Worm (Caenorhabditis elegans) whole organism, late embryonic: ENCODE measurements around the gene cul-1.
A peak's percentile ranks its signal among the peaks of the same experiment; 100 is the strongest.

Experiments used
- C08G9.2 ChIP-seq: sonication (generic microtip); optimal IDR thresholded peaks from 2 replicates; lab custom pipeline; 2016; ENCODE audit warnings: mild to moderate bottlenecking, missing genetic modification characterization, moderate library complexity, missing compliant biosample characterization
- K02D7.2 ChIP-seq: sonication (generic microtip); optimal IDR thresholded peaks from 2 replicates; lab custom pipeline; 2017; ENCODE audit warnings: mild to moderate bottlenecking, missing genetic modification characterization, missing compliant biosample characterization
- T23F11.4 ChIP-seq: fragments of 200-800 bp; sonication (Bioruptor generic); optimal IDR thresholded peaks from 2 replicates; lab custom pipeline; 2018; ENCODE audit warnings: mild to moderate bottlenecking, missing genetic modification characterization, missing compliant biosample characterization
- Y22D7AL.16 ChIP-seq: sonication (generic microtip); optimal IDR thresholded peaks from 2 replicates; lab custom pipeline; 2016; ENCODE audit warnings: missing genetic modification characterization, missing compliant biosample characterization
- ahr-1 ChIP-seq: sonication (generic microtip); optimal IDR thresholded peaks from 2 replicates; lab custom pipeline; 2016; ENCODE audit warnings: missing genetic modification characterization, missing compliant biosample characterization
- ceh-14 ChIP-seq: sonication (generic microtip); optimal IDR thresholded peaks from 2 replicates; lab custom pipeline; 2016; ENCODE audit warnings: missing genotype, missing genetic modification characterization, missing compliant biosample characterization
- ceh-18 ChIP-seq: sonication (generic microtip); optimal IDR thresholded peaks from 2 replicates; lab custom pipeline; 2016; ENCODE audit warnings: missing genetic modification characterization, missing compliant biosample characterization
- ceh-19 ChIP-seq: fragments of 200-800 bp; sonication (Bioruptor generic); optimal IDR thresholded peaks from 2 replicates; lab custom pipeline; 2018; ENCODE audit warnings: mild to moderate bottlenecking, missing genetic modification characterization, missing compliant biosample characterization
- ceh-22 ChIP-seq: sonication (generic microtip); optimal IDR thresholded peaks from 2 replicates; lab custom pipeline; 2017; ENCODE audit warnings: missing biosample characterization, missing genetic modification characterization
- ceh-31 ChIP-seq: sonication (generic microtip); optimal IDR thresholded peaks from 2 replicates; lab custom pipeline; 2016; ENCODE audit warnings: missing genetic modification characterization, missing compliant biosample characterization
- ceh-34 ChIP-seq: sonication (generic microtip); optimal IDR thresholded peaks from 2 replicates; lab custom pipeline; 2016; ENCODE audit warnings: mild to moderate bottlenecking, missing genetic modification characterization, missing compliant biosample characterization
- ceh-45 ChIP-seq: fragments of 200-800 bp; sonication (Bioruptor generic); IDR thresholded peaks from 2 replicates; pipeline ENCODE4 v1.3.6; 2022; ENCODE audit warnings: missing genetic modification reagents, missing genetic modification characterization, missing compliant biosample characterization
- ceh-6 ChIP-seq: fragments of 200-800 bp; sonication (Bioruptor generic); optimal IDR thresholded peaks from 2 replicates; lab custom pipeline; 2018; ENCODE audit warnings: mild to moderate bottlenecking, missing genetic modification characterization, missing compliant biosample characterization
- ceh-9 ChIP-seq: sonication (generic microtip); optimal IDR thresholded peaks from 2 replicates; lab custom pipeline; 2016; ENCODE audit warnings: mild to moderate bottlenecking, missing genetic modification characterization, inconsistent platforms, missing compliant biosample characterization
- elt-2 ChIP-seq: sonication (generic microtip); optimal IDR thresholded peaks from 2 replicates; lab custom pipeline; 2016; ENCODE audit warnings: missing genetic modification reagents, missing genetic modification characterization, missing compliant biosample characterization
- elt-4 ChIP-seq: sonication (generic microtip); optimal IDR thresholded peaks from 2 replicates; lab custom pipeline; 2016; ENCODE audit warnings: missing genetic modification characterization, missing compliant biosample characterization
- gmeb-2 ChIP-seq: sonication (generic microtip); optimal IDR thresholded peaks from 2 replicates; lab custom pipeline; 2016; ENCODE audit warnings: missing genetic modification characterization, inconsistent platforms, missing compliant biosample characterization
- hlh-15 ChIP-seq: sonication (generic microtip); optimal IDR thresholded peaks from 2 replicates; lab custom pipeline; 2016; ENCODE audit warnings: missing genetic modification characterization, missing compliant biosample characterization
- hlh-30 ChIP-seq: sonication (generic microtip); optimal IDR thresholded peaks from 2 replicates; lab custom pipeline; 2017; ENCODE audit warnings: antibody characterized with exemption, missing genetic modification characterization, missing compliant biosample characterization; ENCODE audit not compliant: insufficient read depth
- hlh-6 ChIP-seq: sonication (generic microtip); optimal IDR thresholded peaks from 2 replicates; lab custom pipeline; 2016; ENCODE audit warnings: missing genotype, missing genetic modification characterization, missing compliant biosample characterization
- mec-3 ChIP-seq: sonication (generic microtip); optimal IDR thresholded peaks from 2 replicates; lab custom pipeline; 2016; ENCODE audit warnings: borderline replicate concordance, missing genetic modification characterization, missing compliant biosample characterization
- nfya-1 ChIP-seq: sonication (generic microtip); optimal IDR thresholded peaks from 2 replicates; lab custom pipeline; 2017; ENCODE audit warnings: missing genetic modification characterization, mild to moderate bottlenecking, missing compliant biosample characterization, antibody characterized with exemption, moderate library complexity
- odd-2 ChIP-seq: sonication (generic microtip); optimal IDR thresholded peaks from 2 replicates; lab custom pipeline; 2017; ENCODE audit warnings: antibody characterized with exemption, mild to moderate bottlenecking, missing genetic modification characterization, missing compliant biosample characterization
- pag-3 ChIP-seq: sonication (generic microtip); optimal IDR thresholded peaks from 2 replicates; lab custom pipeline; 2016; ENCODE audit warnings: missing compliant biosample characterization, missing genetic modification characterization, borderline replicate concordance
- pat-9 ChIP-seq: fragments of 200-800 bp; sonication (Bioruptor generic); optimal IDR thresholded peaks from 2 replicates; lab custom pipeline; 2018; ENCODE audit warnings: mild to moderate bottlenecking, missing genetic modification characterization, moderate library complexity, missing compliant biosample characterization
- pha-2 ChIP-seq: sonication (generic microtip); optimal IDR thresholded peaks from 2 replicates; lab custom pipeline; 2017; ENCODE audit warnings: mild to moderate bottlenecking, missing genetic modification characterization, missing compliant biosample characterization
- pha-4 ChIP-seq: fragments of 150-350 bp; optimal IDR thresholded peaks from 2 replicates; lab custom pipeline; 2018; ENCODE audit warnings: missing biosample characterization, missing genetic modification reagents, missing genetic modification characterization
- pros-1 ChIP-seq: fragments of 150-350 bp; optimal IDR thresholded peaks from 2 replicates; lab custom pipeline; 2014; ENCODE audit warnings: missing biosample characterization, missing genetic modification reagents, missing genetic modification characterization
- ref-2 ChIP-seq: sonication (generic microtip); optimal IDR thresholded peaks from 2 replicates; lab custom pipeline; 2016; ENCODE audit warnings: missing genetic modification characterization, missing compliant biosample characterization
- sdc-2 ChIP-seq: sonication (generic microtip); optimal IDR thresholded peaks from 2 replicates; lab custom pipeline; 2016; ENCODE audit warnings: missing genotype, missing genetic modification characterization, missing compliant biosample characterization
- sox-4 ChIP-seq: sonication (generic microtip); optimal IDR thresholded peaks from 2 replicates; lab custom pipeline; 2017; ENCODE audit warnings: mild to moderate bottlenecking, missing genetic modification characterization, inconsistent platforms, missing compliant biosample characterization
- syd-9 ChIP-seq: sonication (generic microtip); optimal IDR thresholded peaks from 2 replicates; lab custom pipeline; 2016; ENCODE audit warnings: mild to moderate bottlenecking, missing genetic modification characterization, moderate library complexity, missing compliant biosample characterization
- tbx-2 ChIP-seq: sonication (generic microtip); optimal IDR thresholded peaks from 2 replicates; lab custom pipeline; 2016; ENCODE audit warnings: missing genetic modification characterization, missing compliant biosample characterization
- ttx-3 ChIP-seq: sonication (generic microtip); optimal IDR thresholded peaks from 2 replicates; lab custom pipeline; 2016; ENCODE audit warnings: missing genetic modification reagents, missing genetic modification characterization, missing compliant biosample characterization
- unc-3 ChIP-seq, 2 experiments: fragments of 200-800 bp in 1 of 2; sonication (Bioruptor generic) in 1 of 2; sonication (generic microtip) in 1 of 2; conservative IDR thresholded peaks in 1 of 2; optimal IDR thresholded peaks in 1 of 2; 2 replicates each; pipeline versions ENCODE4 v1.3.6 to Lab custom; 2016 to 2022; ENCODE audit warnings: missing compliant biosample characterization in 2 of 2, missing genetic modification characterization in 2 of 2, missing genetic modification reagents in 1 of 2
- unc-42 ChIP-seq: sonication (generic microtip); optimal IDR thresholded peaks from 2 replicates; lab custom pipeline; 2016; ENCODE audit warnings: missing genotype, missing genetic modification characterization, missing compliant biosample characterization
- unc-55 ChIP-seq: sonication (generic microtip); optimal IDR thresholded peaks from 2 replicates; lab custom pipeline; 2017; ENCODE audit warnings: missing biosample characterization, missing genetic modification reagents, missing genetic modification characterization
- zip-5 ChIP-seq: sonication (generic microtip); optimal IDR thresholded peaks from 2 replicates; lab custom pipeline; 2016; ENCODE audit warnings: missing genetic modification characterization, missing compliant biosample characterization
- ztf-16 ChIP-seq: sonication (generic microtip); optimal IDR thresholded peaks from 2 replicates; lab custom pipeline; 2017; ENCODE audit warnings: missing genetic modification characterization, missing compliant biosample characterization

cul-1 gene

DNA sequence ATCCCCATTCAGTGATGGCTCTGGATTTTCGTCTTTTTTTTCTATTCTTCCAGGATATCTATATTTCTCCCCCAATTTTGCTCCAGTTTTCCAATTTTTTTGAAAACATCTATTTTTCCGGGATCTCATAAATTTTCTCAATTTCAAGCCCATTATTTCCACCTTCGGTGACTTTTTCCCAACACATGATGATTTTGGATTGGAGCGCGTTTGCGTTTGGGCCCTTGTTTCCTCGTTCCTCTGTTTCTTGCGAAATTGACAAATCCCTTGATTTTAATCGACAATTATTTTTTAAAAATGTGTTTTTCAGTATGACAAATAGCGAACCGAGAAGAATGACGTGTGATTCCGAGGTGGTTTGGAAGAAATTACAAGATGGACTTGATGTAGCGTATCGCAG lies at the start of gene cul-1:
cul-1 (plus strand) TSS at position 311 of the 400 bp plus-strand sequence.
- no peak for TF ChIP-seq gmeb-2 (tag; lab: Kevin White, UChicago)
- no peak for TF ChIP-seq ceh-14 (tag; lab: Kevin White, UChicago)

DNA sequence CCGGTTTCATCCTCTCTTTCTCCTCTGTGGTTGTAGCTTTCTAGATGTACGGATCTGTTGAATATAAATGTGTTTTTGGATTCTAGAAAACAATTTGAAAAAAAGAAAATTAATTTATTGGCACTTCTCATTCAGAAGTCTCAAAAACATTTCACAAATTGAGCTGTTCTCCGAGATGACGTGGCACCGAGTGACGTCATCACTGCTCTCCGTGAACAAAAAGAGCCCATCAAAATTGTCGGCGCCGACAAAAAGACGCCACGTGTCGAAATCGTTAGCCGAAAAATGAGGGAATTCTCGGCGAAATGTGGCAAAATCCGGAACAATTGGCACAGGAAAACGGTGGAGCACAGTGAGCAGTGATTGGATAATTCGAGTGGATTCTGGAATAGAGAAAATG lies 49.4 kb upstream of the cul-1 start:
- TF ChIP-seq pros-1 (tag; lab: Kevin White, UChicago) = no peak
- TF ChIP-seq unc-3 (GFP tag; conservative IDR thresholded peaks at IDR 0.05; lab: Robert Waterston, UW) = no peak
- no peak for TF ChIP-seq unc-3 (tag; optimal IDR thresholded peaks at IDR 0.05; lab: Kevin White, UChicago)
- no peak for TF ChIP-seq odd-2 (tag; lab: Kevin White, UChicago)
- TF ChIP-seq syd-9 (tag; lab: Kevin White, UChicago) = no peak
- no peak for TF ChIP-seq pha-4 (tag; lab: Kevin White, UChicago)
- TF ChIP-seq unc-55 (GFP tag; lab: Kevin White, UChicago) = no peak
- TF ChIP-seq tbx-2 (tag; lab: Kevin White, UChicago) = no peak
- TF ChIP-seq ref-2 (tag; lab: Kevin White, UChicago) = no peak
- no peak for TF ChIP-seq ceh-14 (tag; lab: Kevin White, UChicago)
- no peak for TF ChIP-seq ttx-3 (tag; lab: Kevin White, UChicago)

DNA sequence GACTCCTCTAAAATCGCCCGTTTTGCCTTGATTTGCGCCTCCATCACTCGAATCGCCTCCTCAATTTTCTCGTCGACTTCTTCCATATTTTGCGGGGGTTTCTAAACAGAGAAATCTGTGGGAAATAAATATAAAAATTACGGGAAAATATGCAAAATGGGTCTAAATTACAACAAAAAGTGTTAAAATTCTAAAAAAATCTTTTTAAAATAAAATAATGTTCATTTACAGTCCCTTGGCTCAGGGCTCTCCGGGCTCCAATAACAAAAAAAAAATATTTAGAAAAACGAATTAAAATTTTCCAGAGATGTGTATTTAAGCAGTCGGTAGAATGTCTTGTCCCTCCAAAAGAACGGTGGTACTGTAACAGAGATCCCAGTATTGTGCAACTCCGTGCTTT lies 47.1 kb upstream of the cul-1 start, which contains the start of gene M03C11.6:
M03C11.6 (minus strand) TSS at position 101 of the 400 bp plus-strand sequence.
- TF ChIP-seq ceh-19 (no peak), ceh-18 (tag; lab: Kevin White, UChicago) (no peak), unc-42 (tag; lab: Kevin White, UChicago) (no peak), ceh-45 (GFP tag; lab: Robert Waterston, UW) (no peak), elt-2 (tag; lab: Kevin White, UChicago) (no peak), ztf-16 (no peak), ahr-1 (tag; lab: Kevin White, UChicago) (no peak), ceh-22 (no peak), gmeb-2 (tag; lab: Kevin White, UChicago) (no peak), tbx-2 (tag; lab: Kevin White, UChicago) (no peak), C08G9.2 (no peak), unc-55 (GFP tag; lab: Kevin White, UChicago) (no peak), odd-2 (tag; lab: Kevin White, UChicago) (no peak), ceh-9 (tag; lab: Kevin White, UChicago) (no peak), K02D7.2 (tag; lab: Kevin White, UChicago) (no peak), ceh-14 (tag; lab: Kevin White, UChicago) (no peak), sox-4 (tag; lab: Kevin White, UChicago) (no peak), ceh-31 (tag; lab: Kevin White, UChicago) (no peak), pha-2 (tag; lab: Kevin White, UChicago) (no peak)

DNA sequence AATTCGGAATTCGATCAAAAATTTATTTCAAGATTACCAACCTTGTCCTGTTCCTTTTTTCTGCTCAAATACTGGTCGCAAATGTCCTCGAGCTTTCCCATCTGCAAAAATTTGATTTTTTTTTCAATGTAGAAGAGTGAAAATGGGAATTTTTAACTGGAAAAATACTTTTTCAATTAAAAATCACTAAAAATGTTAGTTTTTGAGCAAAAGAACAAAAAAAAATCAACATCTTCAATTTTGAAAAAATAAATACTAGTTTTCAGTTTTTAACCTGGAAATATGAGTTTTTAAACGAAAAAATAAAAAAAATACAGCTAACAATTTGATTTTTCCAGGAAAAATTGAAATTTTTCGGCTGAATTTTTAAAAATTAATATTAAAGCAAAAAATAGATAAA lies 43.2 kb upstream of the cul-1 start, which contains the start of gene prp-3:
prp-3 (minus strand) TSS at position 101 of the 400 bp plus-strand sequence.
- TF ChIP-seq sox-4 (tag; lab: Kevin White, UChicago) = no peak
- no peak for TF ChIP-seq nfya-1 (tag; lab: Kevin White, UChicago)
- no peak for TF ChIP-seq zip-5 (tag; lab: Kevin White, UChicago)
- no peak for TF ChIP-seq unc-55 (GFP tag; lab: Kevin White, UChicago)
- no peak for TF ChIP-seq hlh-30 (tag; lab: Kevin White, UChicago)
- TF ChIP-seq ceh-34 (tag; lab: Kevin White, UChicago) = no peak
- TF ChIP-seq syd-9 (tag; lab: Kevin White, UChicago) = no peak
- TF ChIP-seq, all 69 proteins: peak for 0

DNA sequence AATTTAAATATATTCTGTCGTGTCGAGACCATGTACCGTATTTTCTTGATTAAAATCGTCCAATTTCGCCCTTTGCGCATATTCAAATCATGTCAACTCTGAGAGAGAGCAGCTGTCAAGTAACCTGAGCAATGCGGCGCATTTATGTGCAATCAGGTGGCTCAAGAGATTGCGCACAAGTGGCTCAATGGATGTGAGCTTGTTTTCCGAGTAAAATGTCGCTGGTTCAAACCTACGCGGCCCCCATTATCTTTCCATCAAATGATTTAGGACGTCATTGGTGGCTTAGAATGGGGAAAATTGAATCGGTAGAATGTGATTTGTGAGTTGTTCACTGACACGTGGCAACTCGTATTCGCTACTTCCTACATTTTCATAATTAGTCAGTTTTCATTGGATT lies 38.9 kb upstream of the cul-1 start:
- TF ChIP-seq pat-9 (tag; lab: Kevin White, UChicago) = peak; percentile 67
- TF ChIP-seq mec-3 (tag; lab: Kevin White, UChicago) = no peak
- TF ChIP-seq pha-2 (tag; lab: Kevin White, UChicago) = peak; percentile 73
- peak; percentile 1 for TF ChIP-seq ceh-14 (tag; lab: Kevin White, UChicago)
- peak; percentile 29 for TF ChIP-seq ceh-19
- no peak for TF ChIP-seq hlh-15 (tag; lab: Kevin White, UChicago)
- no peak for TF ChIP-seq ceh-45 (GFP tag; lab: Robert Waterston, UW)
- peak; percentile 27 for TF ChIP-seq T23F11.4
- TF ChIP-seq odd-2 (tag; lab: Kevin White, UChicago) = peak; percentile 29
- peak; percentile 29 for TF ChIP-seq ref-2 (tag; lab: Kevin White, UChicago)
- TF ChIP-seq sdc-2 = peak; percentile 21
- TF ChIP-seq hlh-30 (tag; lab: Kevin White, UChicago) = peak; percentile 66
- TF ChIP-seq ahr-1 (tag; lab: Kevin White, UChicago) = peak; percentile 27
- no peak for TF ChIP-seq elt-4 (tag; lab: Kevin White, UChicago)
- TF ChIP-seq zip-5 (tag; lab: Kevin White, UChicago) = no peak
- peak; percentile 51 for TF ChIP-seq ceh-6 (GFP tag; lab: Kevin White, UChicago)
- peak; percentile 47 for TF ChIP-seq ceh-18 (tag; lab: Kevin White, UChicago)
- TF ChIP-seq Y22D7AL.16 (tag; lab: Kevin White, UChicago) = no peak
- TF ChIP-seq syd-9 (tag; lab: Kevin White, UChicago) = peak; percentile 46
- peak; percentile 38 for TF ChIP-seq gmeb-2 (tag; lab: Kevin White, UChicago)
- peak; percentile 54 for TF ChIP-seq C08G9.2
- peak; percentile 29 for TF ChIP-seq hlh-6 (tag; lab: Kevin White, UChicago)
- TF ChIP-seq pag-3 (tag; lab: Kevin White, UChicago) = no peak
